Worm (Caenorhabditis elegans) whole organism, young adult: ENCODE measurements around the gene Y46G5A.34.

Experiments
- B0019.2 ChIP-seq: fragments of 200-800 bp; sonication (Bioruptor generic); conservative IDR thresholded peaks from 2 replicates; pipeline ENCODE4 v1.3.6; 2022; ENCODE audit warnings: missing genetic modification reagents, missing genetic modification characterization, missing compliant biosample characterization
- B0035.1 ChIP-seq: sonication (generic microtip); optimal IDR thresholded peaks from 2 replicates; lab custom pipeline; 2016; ENCODE audit warnings: missing genetic modification characterization, mild to moderate bottlenecking, missing compliant biosample characterization, missing genotype, missing genetic modification reagents
- D2030.7 ChIP-seq: fragments of 200-800 bp; sonication (Bioruptor generic); IDR thresholded peaks from 2 replicates; pipeline ENCODE4 v1.3.6; 2022; ENCODE audit warnings: missing genetic modification reagents, missing genetic modification characterization, missing compliant biosample characterization
- F39B2.1 ChIP-seq: fragments of 200-800 bp; sonication (Bioruptor generic); IDR thresholded peaks from 2 replicates; pipeline ENCODE4 v1.3.6; 2022; ENCODE audit warnings: missing genetic modification reagents, missing genetic modification characterization, missing compliant biosample characterization
- F57A8.1 ChIP-seq: fragments of 200-800 bp; sonication (Bioruptor generic); optimal IDR thresholded peaks from 2 replicates; lab custom pipeline; 2018; ENCODE audit warnings: mild to moderate bottlenecking, missing genetic modification characterization, moderate library complexity, missing compliant biosample characterization
- K11D2.4 ChIP-seq: fragments of 200-800 bp; sonication (Bioruptor generic); IDR thresholded peaks from 2 replicates; pipeline ENCODE4 v1.3.6; 2022; ENCODE audit warnings: missing genetic modification reagents, missing genetic modification characterization, missing compliant biosample characterization
- Y53F4B.3 ChIP-seq: fragments of 200-800 bp; sonication (Bioruptor generic); IDR thresholded peaks from 2 replicates; pipeline ENCODE4 v1.3.6; 2022; ENCODE audit warnings: missing genetic modification reagents, missing genetic modification characterization, missing compliant biosample characterization
- ZK185.1 ChIP-seq: sonication (generic microtip); optimal IDR thresholded peaks from 2 replicates; lab custom pipeline; 2016; ENCODE audit warnings: mild to moderate bottlenecking, missing genetic modification characterization, missing compliant biosample characterization; ENCODE audit not compliant: poor library complexity, severe bottlenecking
- aptf-2 ChIP-seq: fragments of 200-800 bp; sonication (Bioruptor generic); conservative IDR thresholded peaks from 2 replicates; pipeline ENCODE4 v1.3.6; 2022; ENCODE audit warnings: missing genetic modification reagents, missing genetic modification characterization, missing compliant biosample characterization
- bed-1 ChIP-seq: fragments of 200-800 bp; sonication (Bioruptor generic); IDR thresholded peaks from 2 replicates; pipeline ENCODE4 v1.3.6; 2022; ENCODE audit warnings: missing genetic modification reagents, missing genetic modification characterization, missing compliant biosample characterization
- bed-2 ChIP-seq: fragments of 200-800 bp; sonication (Bioruptor generic); IDR thresholded peaks from 2 replicates; pipeline ENCODE4 v1.3.6; 2022; ENCODE audit warnings: missing genetic modification reagents, missing genetic modification characterization, missing compliant biosample characterization
- ceh-27 ChIP-seq: fragments of 200-800 bp; sonication (Bioruptor generic); optimal IDR thresholded peaks from 2 replicates; lab custom pipeline; 2018; ENCODE audit warnings: mild to moderate bottlenecking, missing genetic modification characterization, moderate library complexity, missing compliant biosample characterization
- chd-7 ChIP-seq: sonication (generic microtip); optimal IDR thresholded peaks from 2 replicates; lab custom pipeline; 2016; ENCODE audit warnings: mild to moderate bottlenecking, missing genetic modification characterization, moderate library complexity, missing compliant biosample characterization
- die-1 ChIP-seq: sonication (generic microtip); optimal IDR thresholded peaks from 2 replicates; lab custom pipeline; 2016; ENCODE audit warnings: missing genotype, mild to moderate bottlenecking, missing genetic modification characterization, missing compliant biosample characterization
- dpl-1 ChIP-seq: fragments of 150-350 bp; optimal IDR thresholded peaks from 2 replicates; lab custom pipeline; 2014; ENCODE audit warnings: missing biosample characterization, missing genetic modification reagents, missing genetic modification characterization
- efl-1 ChIP-seq: fragments of 150-350 bp; optimal IDR thresholded peaks from 2 replicates; lab custom pipeline; 2014; ENCODE audit warnings: missing biosample characterization, missing genetic modification reagents, missing genetic modification characterization
- ekl-4 ChIP-seq: fragments of 200-800 bp; sonication (Bioruptor generic); IDR thresholded peaks from 2 replicates; pipeline ENCODE4 v1.3.6; 2022; ENCODE audit warnings: missing genetic modification reagents, missing genetic modification characterization, missing compliant biosample characterization
- gei-17 ChIP-seq: fragments of 200-800 bp; sonication (Bioruptor generic); optimal IDR thresholded peaks from 2 replicates; lab custom pipeline; 2018; ENCODE audit warnings: mild to moderate bottlenecking, missing genetic modification characterization, missing compliant biosample characterization
- hrde-1 ChIP-seq: sonication (generic microtip); optimal IDR thresholded peaks from 2 replicates; lab custom pipeline; 2016; ENCODE audit warnings: missing genetic modification characterization, mild to moderate bottlenecking, missing compliant biosample characterization, moderate library complexity, missing genotype, missing genetic modification reagents, borderline replicate concordance
- let-607 ChIP-seq, 2 experiments: fragments of 200-800 bp in 1 of 2; sonication (Bioruptor generic) in 1 of 2; sonication (generic microtip) in 1 of 2; optimal IDR thresholded peaks; 2 replicates each; lab custom pipeline; 2016 to 2018; ENCODE audit warnings: mild to moderate bottlenecking in 2 of 2, missing compliant biosample characterization in 2 of 2, missing genetic modification characterization in 2 of 2, moderate library complexity in 2 of 2, missing genotype in 1 of 2
- lin-26 ChIP-seq: fragments of 200-800 bp; sonication (Bioruptor generic); IDR thresholded peaks from 2 replicates; pipeline ENCODE4 v1.3.6; 2022; ENCODE audit warnings: missing genetic modification reagents, missing genetic modification characterization, missing compliant biosample characterization
- lin-54 ChIP-seq: fragments of 200-800 bp; sonication (Bioruptor generic); optimal IDR thresholded peaks from 2 replicates; lab custom pipeline; 2018; ENCODE audit warnings: mild to moderate bottlenecking, missing genetic modification characterization, missing compliant biosample characterization
- lir-1 ChIP-seq: fragments of 200-800 bp; sonication (Bioruptor generic); conservative IDR thresholded peaks from 2 replicates; pipeline ENCODE4 v1.3.6; 2022; ENCODE audit warnings: missing genetic modification reagents, missing genetic modification characterization, missing compliant biosample characterization
- madf-6 ChIP-seq: fragments of 200-800 bp; sonication (Bioruptor generic); IDR thresholded peaks from 2 replicates; pipeline ENCODE4 v1.3.6; 2022; ENCODE audit warnings: missing genetic modification reagents, missing genetic modification characterization, missing compliant biosample characterization
- mxl-1 ChIP-seq: sonication (generic microtip); optimal IDR thresholded peaks from 2 replicates; lab custom pipeline; 2016; ENCODE audit warnings: missing genetic modification characterization, missing compliant biosample characterization
- nhr-120 ChIP-seq: fragments of 200-800 bp; sonication (Bioruptor generic); IDR thresholded peaks from 2 replicates; pipeline ENCODE4 v1.3.6; 2022; ENCODE audit warnings: missing genetic modification characterization, missing compliant biosample characterization
- rcor-1 ChIP-seq: fragments of 200-800 bp; sonication (Bioruptor generic); IDR thresholded peaks from 2 replicates; pipeline ENCODE4 v1.3.6; 2022; ENCODE audit warnings: missing genetic modification reagents, missing genetic modification characterization, missing compliant biosample characterization
- snpc-1.1 ChIP-seq: sonication (generic microtip); optimal IDR thresholded peaks from 2 replicates; lab custom pipeline; 2017; ENCODE audit warnings: missing genetic modification characterization, mild to moderate bottlenecking, missing compliant biosample characterization, antibody characterized with exemption, moderate library complexity, missing genotype, missing genetic modification reagents; ENCODE audit not compliant: insufficient read depth
- snpc-1.3 ChIP-seq: sonication (generic microtip); optimal IDR thresholded peaks from 2 replicates; lab custom pipeline; 2017; ENCODE audit warnings: missing genetic modification characterization, mild to moderate bottlenecking, missing compliant biosample characterization, antibody characterized with exemption, moderate library complexity, missing genotype, missing genetic modification reagents; ENCODE audit not compliant: insufficient read depth
- snpc-4 ChIP-seq, 5 experiments: fragments of 150-350 bp in 1 of 5; sonication (generic microtip) in 4 of 5; optimal IDR thresholded peaks; 2 replicates each; lab custom pipeline; 2014 to 2018; ENCODE audit warnings: missing genetic modification characterization in 5 of 5, missing biosample characterization in 3 of 5, antibody characterized with exemption in 2 of 5, mild to moderate bottlenecking in 2 of 5, missing compliant biosample characterization in 2 of 5, missing genotype in 2 of 5, moderate library complexity in 2 of 5, missing genetic modification reagents in 1 of 5
- tbp1 ChIP-seq: fragments of 200-800 bp; sonication (Bioruptor generic); optimal IDR thresholded peaks from 2 replicates; lab custom pipeline; 2018; ENCODE audit warnings: mild to moderate bottlenecking, missing genetic modification characterization, missing compliant biosample characterization
- tlf-1 ChIP-seq: fragments of 200-800 bp; sonication (Bioruptor generic); optimal IDR thresholded peaks from 2 replicates; lab custom pipeline; 2018; ENCODE audit warnings: mild to moderate bottlenecking, missing genetic modification characterization, missing compliant biosample characterization
- unc-62 ChIP-seq: fragments of 150-350 bp; optimal IDR thresholded peaks from 2 replicates; lab custom pipeline; 2014; ENCODE audit warnings: missing biosample characterization, missing genetic modification reagents, missing genetic modification characterization
- zim-3 ChIP-seq: sonication (generic microtip); optimal IDR thresholded peaks from 2 replicates; lab custom pipeline; 2017; ENCODE audit warnings: mild to moderate bottlenecking, missing genetic modification characterization, moderate library complexity, missing compliant biosample characterization
- ztf-18 ChIP-seq: sonication (generic microtip); optimal IDR thresholded peaks from 2 replicates; lab custom pipeline; 2016; ENCODE audit warnings: missing genotype, mild to moderate bottlenecking, missing genetic modification characterization, missing compliant biosample characterization
- ztf-25 ChIP-seq: fragments of 200-800 bp; sonication (Bioruptor generic); IDR thresholded peaks from 2 replicates; pipeline ENCODE4 v1.3.6; 2022; ENCODE audit warnings: missing genetic modification reagents, missing genetic modification characterization, missing compliant biosample characterization

The Y46G5A.34 gene

DNA sequence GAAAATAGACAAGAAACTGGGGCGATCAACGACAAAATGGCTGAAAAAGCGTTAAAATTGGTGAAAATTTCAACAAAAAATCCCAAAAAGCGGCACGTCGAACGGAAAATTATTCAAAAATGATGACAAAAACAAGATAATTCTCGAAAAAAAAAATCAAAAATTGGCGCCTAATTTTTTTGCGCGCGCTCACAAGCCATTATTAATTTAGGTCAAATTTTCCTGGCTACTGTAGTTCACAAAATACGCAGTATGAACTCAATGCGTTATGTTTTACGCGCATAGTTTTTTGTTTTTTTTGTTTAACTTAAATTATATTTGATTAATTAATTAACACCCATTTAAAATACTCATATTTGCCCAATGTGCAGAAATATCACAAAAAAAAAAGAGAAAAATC is 37.2 kb upstream of the Y46G5A.34 start (continued):
- TF ChIP-seq chd-7 (tag; lab: Kevin White, UChicago): no peak
- no peak for TF ChIP-seq ZK185.1
- TF ChIP-seq ceh-27 (GFP tag; lab: Kevin White, UChicago): no peak
- TF ChIP-seq K11D2.4: no peak
- 0 out of 2 replicates have a peak, but pooled peaks have one; percentile 50 for TF ChIP-seq aptf-2 (GFP tag; lab: Robert Waterston, UW)
- TF ChIP-seq B0035.1 (tag; lab: Kevin White, UChicago): no peak
- TF ChIP-seq tlf-1: peak; percentile 77
- TF ChIP-seq F57A8.1 (GFP tag; lab: Kevin White, UChicago): no peak
- TF ChIP-seq snpc-4 (GFP tag; optimal IDR thresholded peaks at IDR 0.05; lab: Kevin White, UChicago): no peak
- TF ChIP-seq snpc-4 (tag; optimal IDR thresholded peaks at IDR 0.05; lab: Kevin White, UChicago): peak in 2 of 4 experiments; percentile 22 to 55
- TF ChIP-seq ekl-4 (GFP tag; lab: Robert Waterston, UW): peak; percentile 61
- no peak for TF ChIP-seq ztf-18 (tag; lab: Kevin White, UChicago)
- no peak for TF ChIP-seq mxl-1 (tag; lab: Kevin White, UChicago)
- peak; percentile 98 for TF ChIP-seq efl-1 (GFP tag; lab: Kevin White, UChicago)
- no peak for TF ChIP-seq die-1 (tag; lab: Kevin White, UChicago)
- TF ChIP-seq bed-2 (GFP tag; lab: Robert Waterston, UW): no peak
- peak; percentile 75 for TF ChIP-seq snpc-1.3 (tag; lab: Kevin White, UChicago)
- peak; percentile 74 for TF ChIP-seq snpc-1.1 (tag; lab: Kevin White, UChicago)
- TF ChIP-seq Y53F4B.3 (GFP tag; lab: Robert Waterston, UW): peak; percentile 29; the same call in 1 of the 2 replicates
- no peak for TF ChIP-seq zim-3 (tag; lab: Kevin White, UChicago)
- peak; percentile 58 for TF ChIP-seq tbp1
- peak; percentile 93 for TF ChIP-seq dpl-1 (GFP tag; lab: Kevin White, UChicago)
- TF ChIP-seq F39B2.1: no peak
- no peak for TF ChIP-seq let-607 (tag; optimal IDR thresholded peaks at IDR 0.05; lab: Kevin White, UChicago)
- TF ChIP-seq unc-62 (GFP tag; lab: Kevin White, UChicago): no peak
- TF ChIP-seq hrde-1 (tag; lab: Kevin White, UChicago): peak; percentile 37
- no peak for TF ChIP-seq ztf-25
- TF ChIP-seq madf-6: peak; percentile 98
- TF ChIP-seq gei-17 (GFP tag; lab: Kevin White, UChicago): no peak
- peak; percentile 81 for TF ChIP-seq lin-54 (GFP tag; lab: Kevin White, UChicago)
- TF ChIP-seq D2030.7 (GFP tag; lab: Robert Waterston, UW): peak; percentile 95
- TF ChIP-seq B0019.2 (GFP tag; lab: Robert Waterston, UW): peak; percentile 85
- TF ChIP-seq lir-1 (GFP tag; lab: Robert Waterston, UW): 0 out of 2 replicates have a peak, but pooled peaks have one; percentile 49

DNA sequence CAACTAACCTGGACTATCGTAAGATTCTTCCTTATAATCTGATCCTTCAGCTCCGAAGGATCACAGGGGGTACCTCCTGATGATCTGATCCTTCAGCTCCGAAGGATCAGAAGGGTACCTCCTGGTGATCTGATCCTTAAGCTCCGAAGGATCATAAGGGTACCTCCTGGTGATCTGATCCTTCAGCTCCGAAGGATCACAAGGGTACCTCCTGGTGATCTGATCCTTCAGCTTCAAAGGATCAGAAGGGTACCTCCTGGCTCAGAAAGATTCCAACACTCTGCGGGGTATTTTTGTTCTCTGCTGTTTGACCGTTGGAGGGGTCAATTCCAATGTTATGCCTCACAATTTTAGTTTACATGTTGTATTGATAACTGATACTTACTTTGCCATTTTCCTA is 26.8 kb upstream of the Y46G5A.34 start:
- TF ChIP-seq lin-26 (peak; percentile 64; the same call in 1 of the 2 replicates), nhr-120 (0 out of 2 replicates have a peak, but pooled peaks have one; percentile 83), rcor-1 (GFP tag; lab: Robert Waterston, UW) (peak; percentile 61; the same call in 1 of the 2 replicates), bed-1 (GFP tag; lab: Robert Waterston, UW) (0 out of 2 replicates have a peak, but pooled peaks have one; percentile 75)
